Worm (Caenorhabditis elegans) whole organism, L1 larva: ENCODE data around the gene pha-4.

Experiments
- C04F5.9 ChIP-seq: sonication (generic microtip); optimal IDR thresholded peaks from 2 replicates; lab custom pipeline; 2016; ENCODE audit warnings: missing genetic modification characterization, missing compliant biosample characterization
- aha-1 ChIP-seq: fragments of 150-350 bp; optimal IDR thresholded peaks from 2 replicates; lab custom pipeline; 2014; ENCODE audit warnings: missing biosample characterization, missing genetic modification characterization
- ama-1 ChIP-seq: fragments of 150-350 bp; optimal IDR thresholded peaks from 2 replicates; lab custom pipeline; 2014
- ceh-82 ChIP-seq, 3 experiments: fragments of 150-350 bp in 1 of 3; sonication (generic microtip) in 2 of 3; optimal IDR thresholded peaks; 2 replicates each; lab custom pipeline; 2014 to 2017; ENCODE audit warnings: missing biosample characterization in 3 of 3, missing genetic modification characterization in 3 of 3
- elt-3 ChIP-seq, 6 experiments: fragments of 150-350 bp in 1 of 6; sonication (generic microtip); optimal IDR thresholded peaks; 2 replicates each; lab custom pipeline; 2017 to 2018; ENCODE audit warnings: missing biosample characterization in 6 of 6, missing genetic modification characterization in 6 of 6, inconsistent platforms in 1 of 6
- grh-1 ChIP-seq: fragments of 200-800 bp; sonication (Bioruptor generic); IDR thresholded peaks from 2 replicates; pipeline ENCODE4 v1.3.6; 2022; ENCODE audit warnings: missing genetic modification reagents, missing genetic modification characterization, missing compliant biosample characterization
- lin-15B ChIP-seq: fragments of 150-350 bp; sonication (generic microtip); optimal IDR thresholded peaks from 3 replicates; lab custom pipeline; 2014; ENCODE audit warnings: missing biosample characterization, missing genetic modification characterization
- nhr-20 ChIP-seq: sonication (generic microtip); optimal IDR thresholded peaks from 2 replicates; lab custom pipeline; 2016; ENCODE audit warnings: mild to moderate bottlenecking, missing genetic modification characterization, missing compliant biosample characterization
- nhr-77 ChIP-seq: fragments of 150-350 bp; optimal IDR thresholded peaks from 2 replicates; lab custom pipeline; 2014; ENCODE audit warnings: missing biosample characterization, missing genetic modification characterization
- nhr-90 ChIP-seq: sonication (generic microtip); optimal IDR thresholded peaks from 2 replicates; lab custom pipeline; 2016; ENCODE audit warnings: mild to moderate bottlenecking, missing genetic modification characterization, missing compliant biosample characterization; ENCODE audit not compliant: poor library complexity
- sptf-1 ChIP-seq: fragments of 150-350 bp; optimal IDR thresholded peaks from 2 replicates; lab custom pipeline; 2014; ENCODE audit warnings: missing biosample characterization, missing genetic modification characterization
- unc-62 ChIP-seq: fragments of 150-350 bp; optimal IDR thresholded peaks from 2 replicates; lab custom pipeline; 2014; ENCODE audit warnings: missing biosample characterization, missing genetic modification reagents, missing genetic modification characterization
- zag-1 ChIP-seq: fragments of 150-350 bp; optimal IDR thresholded peaks from 2 replicates; lab custom pipeline; 2014; ENCODE audit warnings: missing biosample characterization, missing genetic modification characterization

DNA sequence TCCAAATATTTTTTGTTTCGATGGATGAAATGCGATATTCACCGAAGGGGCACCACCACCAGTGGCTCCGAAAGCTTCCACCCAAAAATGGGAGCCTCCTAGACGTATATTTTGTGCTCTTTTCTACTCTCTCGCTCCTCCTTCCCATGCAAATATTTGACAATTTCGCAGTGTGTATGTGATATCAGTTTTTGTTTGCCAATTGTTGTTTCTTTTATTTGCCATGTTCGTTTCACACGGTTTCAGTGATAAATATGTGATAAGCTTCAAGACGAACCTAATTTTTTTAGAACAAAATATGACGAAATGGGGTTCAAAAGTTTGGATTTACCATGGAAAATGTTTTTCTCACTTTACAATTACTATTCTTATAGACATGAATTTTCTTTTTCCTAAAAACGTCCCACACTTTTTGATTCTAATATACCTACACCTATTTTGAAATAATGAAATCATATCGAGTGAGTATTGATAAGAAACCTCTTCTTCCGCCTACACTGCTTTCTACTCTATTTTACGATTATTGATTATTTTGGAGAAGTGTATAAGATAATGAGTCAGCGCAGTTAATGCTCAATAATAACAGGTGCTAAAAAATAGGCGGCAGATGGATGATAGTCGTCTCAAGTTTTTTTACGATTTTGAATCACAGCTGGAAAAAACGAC, 1.1 kb downstream of the pha-4 start:
- TF ChIP-seq sptf-1 (tag; lab: Kevin White, UChicago) (no peak), elt-3 (tag; optimal IDR thresholded peaks at IDR 0.05; lab: Kevin White, UChicago) (no peak), ama-1 (lab: Kevin White, UChicago) (no peak), aha-1 (tag; lab: Kevin White, UChicago) (no peak), ceh-82 (tag; optimal IDR thresholded peaks at IDR 0.05; lab: Kevin White, UChicago) (no peak), nhr-90 (tag; lab: Kevin White, UChicago) (no peak), lin-15B (tag; lab: Kevin White, UChicago) (no peak), C04F5.9 (tag; lab: Kevin White, UChicago) (no peak), zag-1 (tag; lab: Kevin White, UChicago) (no peak), unc-62 (GFP tag; lab: Kevin White, UChicago) (no peak), nhr-77 (tag; lab: Kevin White, UChicago) (no peak), nhr-20 (tag; lab: Kevin White, UChicago) (no peak), grh-1 (GFP tag; lab: Robert Waterston, UW) (no peak)
